Worm (Caenorhabditis elegans): ENCODE measurements around the gene CC8.3.

Gene CC8.3

ce11 chrIV:3606285-3606834 lies 35.7 kb downstream of the CC8.3 start, which contains the start of the genes Y37E11B.10 and kgb-2:
Y37E11B.10 (minus strand) TSS chrIV:3606466.
kgb-2 (plus strand) TSS chrIV:3606784.
- TF ChIP-seq nhr-19 (GFP tag; conservative IDR thresholded peaks at IDR 0.05) (no peak), egl-27 (tag; optimal IDR thresholded peaks at IDR 0.05) (no peak), hlh-17 (GFP tag; optimal IDR thresholded peaks at IDR 0.05; ENCODE audit: borderline replicate concordance) (no peak), ets-5 (GFP tag; IDR thresholded peaks at IDR 0.05) (no peak), grh-1 (GFP tag; IDR thresholded peaks at IDR 0.05) (no peak), lin-39 (tag; optimal IDR thresholded peaks at IDR 0.05) (no peak), tbx-2 (tag; optimal IDR thresholded peaks at IDR 0.05) (no peak), F16B12.6 (tag; optimal IDR thresholded peaks at IDR 0.05) (no peak), elt-2 (tag; optimal IDR thresholded peaks at IDR 0.05) (no peak), jun-1 (tag; optimal IDR thresholded peaks at IDR 0.05) (no peak)

- TF ChIP-seq efl-1 (optimal IDR thresholded peaks at IDR 0.05) (no peak), efl-1 (GFP tag; optimal IDR thresholded peaks at IDR 0.05 in 1 of 2) (peak in 1 of 2 experiments; percentile 69), nhr-19 (GFP tag; conservative IDR thresholded peaks at IDR 0.05) (no peak)
Observed at ce11 chrIV:3604104-3604503, 38.0 kb downstream of the CC8.3 start.

ce11 chrIV:3601846-3602245 lies 40.2 kb downstream of the CC8.3 start:
- TF ChIP-seq lin-39 (tag; optimal IDR thresholded peaks at IDR 0.05) = no peak
- no peak for TF ChIP-seq efl-3 (GFP tag; optimal IDR thresholded peaks at IDR 0.05)
- TF ChIP-seq jun-1 (tag; optimal IDR thresholded peaks at IDR 0.05) = no peak
- TF ChIP-seq unc-86 (tag; optimal IDR thresholded peaks at IDR 0.05) = no peak
- no peak for TF ChIP-seq nhr-71 (tag; optimal IDR thresholded peaks at IDR 0.05)
- no peak for TF ChIP-seq ets-5 (GFP tag; IDR thresholded peaks at IDR 0.05)
- TF ChIP-seq nhr-84 (tag; optimal IDR thresholded peaks at IDR 0.05) = no peak
- no peak for TF ChIP-seq zip-4 (GFP tag; optimal IDR thresholded peaks at IDR 0.05)
- no peak for TF ChIP-seq mdl-1 (tag; optimal IDR thresholded peaks at IDR 0.05)
- no peak for TF ChIP-seq unc-130 (tag; optimal IDR thresholded peaks at IDR 0.05)
- TF ChIP-seq fos-1 (tag; optimal IDR thresholded peaks at IDR 0.05) = no peak
- no peak for TF ChIP-seq ceh-90 (tag; optimal IDR thresholded peaks at IDR 0.05)
- no peak for TF ChIP-seq lin-15B (tag; optimal IDR thresholded peaks at IDR 0.05)
- TF ChIP-seq sptf-1 (tag; optimal IDR thresholded peaks at IDR 0.05) = no peak
- no peak for TF ChIP-seq nhr-90 (tag; optimal IDR thresholded peaks at IDR 0.05; ENCODE audit: poor library complexity)
- no peak for TF ChIP-seq snpc-4 (tag; optimal IDR thresholded peaks at IDR 0.05)
- no peak for TF ChIP-seq tlp-1 (tag; optimal IDR thresholded peaks at IDR 0.05)
- TF ChIP-seq hlh-4 (tag; optimal IDR thresholded peaks at IDR 0.05) = no peak

ce11 chrIV:3599958-3600357 lies 42.1 kb downstream of the CC8.3 start, which contains the start of gene Y37E11B.7:
Y37E11B.7 (minus strand) TSS chrIV:3600164.
- no peak for TF ChIP-seq efl-1 (optimal IDR thresholded peaks at IDR 0.05)
- TF ChIP-seq efl-1 (GFP tag; optimal IDR thresholded peaks at IDR 0.05 in 1 of 2) = peak in 1 of 2 experiments; percentile 74
- no peak for TF ChIP-seq ceh-63 (GFP tag; optimal IDR thresholded peaks at IDR 0.05)
- peak; percentile 85 for TF ChIP-seq blmp-1 (tag; optimal IDR thresholded peaks at IDR 0.05)
- no peak for TF ChIP-seq nhr-76 (tag; optimal IDR thresholded peaks at IDR 0.05)
- no peak for TF ChIP-seq tlp-1 (tag; optimal IDR thresholded peaks at IDR 0.05)
- peak in 1 of 6 experiments; percentile 23 for TF ChIP-seq elt-3 (tag; optimal IDR thresholded peaks at IDR 0.05)
- TF ChIP-seq unc-130 (tag; optimal IDR thresholded peaks at IDR 0.05) = no peak
- no peak for TF ChIP-seq zip-4 (GFP tag; optimal IDR thresholded peaks at IDR 0.05)
- TF ChIP-seq nhr-85 (tag) = peak; percentile 33

ce11 chrIV:3599126-3599525 lies 43.0 kb downstream of the CC8.3 start, which contains the start of gene Y37E11B.6:
Y37E11B.6 (minus strand) TSS chrIV:3599306.
- TF ChIP-seq nhr-85 (tag) (peak; percentile 40), nhr-71 (tag; optimal IDR thresholded peaks at IDR 0.05) (no peak), pax-3 (tag; optimal IDR thresholded peaks at IDR 0.05) (no peak), F16B12.6 (tag; optimal IDR thresholded peaks at IDR 0.05) (no peak), egl-13 (tag; optimal IDR thresholded peaks at IDR 0.05) (no peak), efl-1 (optimal IDR thresholded peaks at IDR 0.05) (peak; percentile 24 to 50), efl-1 (GFP tag; optimal IDR thresholded peaks at IDR 0.05 in 1 of 2) (peak; percentile 51 to 82), xbp-1 (tag; optimal IDR thresholded peaks at IDR 0.05) (no peak), nhr-237 (tag; optimal IDR thresholded peaks at IDR 0.05) (no peak), ces-1 (GFP tag; optimal IDR thresholded peaks at IDR 0.05) (no peak), unc-130 (tag; optimal IDR thresholded peaks at IDR 0.05) (no peak), dpl-1 (GFP tag; optimal IDR thresholded peaks at IDR 0.05) (peak in 1 of 3 experiments; percentile 44), mef-2 (tag; optimal IDR thresholded peaks at IDR 0.05) (no peak), elt-3 (tag; optimal IDR thresholded peaks at IDR 0.05) (no peak), lin-35 (GFP tag; optimal IDR thresholded peaks at IDR 0.05) (peak; percentile 4 to 13), mdl-1 (tag; optimal IDR thresholded peaks at IDR 0.05) (no peak), lin-39 (tag; optimal IDR thresholded peaks at IDR 0.05) (no peak), aly-2 (tag; optimal IDR thresholded peaks at IDR 0.05) (no peak), tlp-1 (tag; optimal IDR thresholded peaks at IDR 0.05) (no peak), nhr-47 (tag; optimal IDR thresholded peaks at IDR 0.05) (no peak), blmp-1 (tag; optimal IDR thresholded peaks at IDR 0.05) (peak; percentile 18), nhr-84 (tag; optimal IDR thresholded peaks at IDR 0.05) (no peak), lsy-2 (tag; optimal IDR thresholded peaks at IDR 0.05) (peak in 1 of 2 experiments; percentile 17)
